Fruit fly (Drosophila melanogaster) whole organism, embryonic: ENCODE data around the gene CG13044.

Experiments
- BEAF-32 ChIP-seq: fragments of 200-800 bp; sonication (Bioruptor generic); optimal IDR thresholded peaks from 3 replicates; lab custom pipeline; 2017; ENCODE audit warnings: missing biosample characterization, missing genetic modification characterization, mild to moderate bottlenecking, moderate library complexity, missing genetic modification reagents
- C15 ChIP-seq: fragments of 200-800 bp; sonication (Bioruptor generic); IDR thresholded peaks from 3 replicates; pipeline ENCODE4 v1.3.6; 2022; ENCODE audit warnings: missing biosample characterization, missing genetic modification characterization
- CG10654 ChIP-seq: fragments of 200-800 bp; sonication (Bioruptor generic); optimal IDR thresholded peaks from 2 replicates; lab custom pipeline; 2016; ENCODE audit warnings: missing biosample characterization, missing genetic modification characterization
- CG10979 ChIP-seq: fragments of 200-800 bp; sonication (Bioruptor generic); optimal IDR thresholded peaks from 2 replicates; lab custom pipeline; 2018; ENCODE audit warnings: missing biosample characterization, mild to moderate bottlenecking, missing genetic modification characterization, moderate library complexity
- CG11247 ChIP-seq: fragments of 200-800 bp; sonication (Bioruptor generic); IDR thresholded peaks from 2 replicates; pipeline ENCODE4 v1.3.6; 2022; ENCODE audit warnings: missing biosample characterization, missing genetic modification characterization
- CG12391 ChIP-seq: fragments of 200-800 bp; sonication (Bioruptor generic); optimal IDR thresholded peaks from 3 replicates; lab custom pipeline; 2018; ENCODE audit warnings: missing biosample characterization, mild to moderate bottlenecking, missing genetic modification characterization, moderate library complexity
- CG14710 ChIP-seq: fragments of 200-800 bp; sonication (Bioruptor generic); optimal IDR thresholded peaks from 3 replicates; lab custom pipeline; 2019; ENCODE audit warnings: missing biosample characterization, mild to moderate bottlenecking, missing genetic modification characterization, moderate library complexity
- CG16813 ChIP-seq: fragments of 200-800 bp; sonication (Bioruptor generic); IDR thresholded peaks from 3 replicates; pipeline ENCODE4 v1.3.6; 2022; ENCODE audit warnings: missing biosample characterization, missing genetic modification characterization; ENCODE audit not compliant: partially characterized antibody
- CG16815 ChIP-seq: fragments of 200-800 bp; sonication (Bioruptor generic); optimal IDR thresholded peaks from 3 replicates; lab custom pipeline; 2017; ENCODE audit warnings: missing biosample characterization, mild to moderate bottlenecking, missing genetic modification characterization
- CG17612 ChIP-seq: fragments of 200-800 bp; sonication (Bioruptor generic); IDR thresholded peaks from 2 replicates; pipeline ENCODE4 v1.3.6; 2022; ENCODE audit warnings: missing biosample characterization, missing genetic modification characterization
- CG18619 ChIP-seq: fragments of 200-800 bp; sonication (Bioruptor generic); optimal IDR thresholded peaks from 3 replicates; lab custom pipeline; 2017; ENCODE audit warnings: missing biosample characterization, mild to moderate bottlenecking, missing genetic modification characterization
- CG18764 ChIP-seq: fragments of 200-800 bp; sonication (Bioruptor generic); optimal IDR thresholded peaks from 3 replicates; lab custom pipeline; 2016; ENCODE audit warnings: missing biosample characterization, missing genetic modification characterization
- CG2120 ChIP-seq: fragments of 200-800 bp; sonication (Bioruptor generic); optimal IDR thresholded peaks from 3 replicates; lab custom pipeline; 2016; ENCODE audit warnings: missing biosample characterization, missing genetic modification characterization
- CG2712 ChIP-seq: fragments of 200-800 bp; optimal IDR thresholded peaks from 3 replicates; lab custom pipeline; 2019; ENCODE audit warnings: missing biosample characterization, mild to moderate bottlenecking, missing genetic modification characterization, moderate library complexity
- CG31365 ChIP-seq: fragments of 200-800 bp; sonication (Bioruptor generic); optimal IDR thresholded peaks from 2 replicates; lab custom pipeline; 2018; ENCODE audit warnings: missing biosample characterization, mild to moderate bottlenecking, missing genetic modification characterization
- CG32532 ChIP-seq: fragments of 200-800 bp; sonication (Bioruptor generic); IDR thresholded peaks from 2 replicates; pipeline ENCODE4 v1.3.6; 2022; ENCODE audit warnings: missing biosample characterization, missing genetic modification characterization
- CG34224 ChIP-seq: fragments of 200-800 bp; sonication (Bioruptor generic); IDR thresholded peaks from 3 replicates; pipeline ENCODE4 v1.3.6; 2022; ENCODE audit warnings: missing biosample characterization, missing genetic modification characterization; ENCODE audit not compliant: partially characterized antibody
- CG4328 ChIP-seq: fragments of 200-800 bp; sonication (Bioruptor generic); optimal IDR thresholded peaks from 3 replicates; lab custom pipeline; 2017; ENCODE audit warnings: missing biosample characterization, missing genetic modification reagents, missing genetic modification characterization
- CG43689 ChIP-seq: fragments of 200-800 bp; sonication (Bioruptor generic); IDR thresholded peaks from 2 replicates; pipeline ENCODE4 v1.3.6; 2022; ENCODE audit warnings: missing biosample characterization, missing genetic modification characterization
- CG6175 ChIP-seq: fragments of 200-800 bp; sonication (Bioruptor generic); IDR thresholded peaks from 3 replicates; pipeline ENCODE4 v1.3.6; 2022; ENCODE audit warnings: missing biosample characterization, missing genetic modification characterization
- CG7271 ChIP-seq: fragments of 200-800 bp; sonication (Bioruptor generic); optimal IDR thresholded peaks from 2 replicates; lab custom pipeline; 2018; ENCODE audit warnings: missing biosample characterization, mild to moderate bottlenecking, missing genetic modification characterization, moderate library complexity
- CG8478 ChIP-seq: fragments of >200 bp; optimal IDR thresholded peaks from 2 replicates; lab custom pipeline; 2018
- CG9876 ChIP-seq: fragments of 200-800 bp; sonication (Bioruptor generic); optimal IDR thresholded peaks from 2 replicates; lab custom pipeline; 2016; ENCODE audit warnings: missing biosample characterization, missing genetic modification characterization
- CkIIα-i1 ChIP-seq: fragments of 200-800 bp; sonication (Bioruptor generic); IDR thresholded peaks from 2 replicates; pipeline ENCODE4 v1.3.6; 2022; ENCODE audit warnings: missing biosample characterization, missing genetic modification characterization
- Dfd ChIP-seq, 2 experiments: fragments of >200 bp; optimal IDR thresholded peaks; 2 replicates each; lab custom pipeline; 2017; ENCODE audit warnings: missing biosample characterization in 2 of 2, missing genetic modification characterization in 2 of 2
- Dll ChIP-seq: fragments of 200-800 bp; sonication (Bioruptor generic); IDR thresholded peaks from 4 replicates; pipeline ENCODE4 v1.3.6; 2022; ENCODE audit warnings: missing biosample characterization, missing genetic modification characterization; ENCODE audit not compliant: partially characterized antibody
- HLH4C ChIP-seq: fragments of 200-800 bp; sonication (Bioruptor generic); IDR thresholded peaks from 3 replicates; pipeline ENCODE4 v1.3.6; 2022; ENCODE audit warnings: missing biosample characterization, missing genetic modification characterization; ENCODE audit not compliant: partially characterized antibody
- Hey ChIP-seq: fragments of 200-800 bp; sonication (Bioruptor generic); optimal IDR thresholded peaks from 3 replicates; lab custom pipeline; 2018; ENCODE audit warnings: missing biosample characterization, mild to moderate bottlenecking, missing genetic modification characterization
- Hmr ChIP-seq: fragments of 200-800 bp; sonication (Bioruptor generic); optimal IDR thresholded peaks from 3 replicates; lab custom pipeline; 2017; ENCODE audit warnings: mild to moderate bottlenecking, missing biosample characterization, missing genetic modification reagents, missing genetic modification characterization
- Jarid2 ChIP-seq: fragments of 200-800 bp; sonication (Bioruptor generic); optimal IDR thresholded peaks from 3 replicates; lab custom pipeline; 2017; ENCODE audit warnings: mild to moderate bottlenecking, missing biosample characterization, missing genetic modification reagents, missing genetic modification characterization
- Lim3 ChIP-seq: fragments of 200-800 bp; sonication (Bioruptor generic); IDR thresholded peaks from 2 replicates; pipeline ENCODE4 v1.3.6; 2022; ENCODE audit warnings: missing biosample characterization, missing genetic modification characterization
- MESR4 ChIP-seq: fragments of 200-800 bp; sonication (Bioruptor generic); optimal IDR thresholded peaks from 2 replicates; lab custom pipeline; 2018; ENCODE audit warnings: missing biosample characterization, mild to moderate bottlenecking, missing genetic modification characterization, moderate library complexity
- Sry-β ChIP-seq: fragments of 200-800 bp; sonication (Bioruptor generic); optimal IDR thresholded peaks from 2 replicates; lab custom pipeline; 2018; ENCODE audit warnings: missing biosample characterization, mild to moderate bottlenecking, missing genetic modification characterization, moderate library complexity
- Stat92E ChIP-seq, 3 experiments: fragments of >200 bp in 2 of 3; fragments of 200-800 bp in 1 of 3; sonication (Bioruptor generic) in 1 of 3; optimal IDR thresholded peaks; 2 replicates each; lab custom pipeline; 2017 to 2019; ENCODE audit warnings: missing biosample characterization in 3 of 3, missing genetic modification characterization in 3 of 3, mild to moderate bottlenecking in 1 of 3, moderate library complexity in 1 of 3
- ac ChIP-seq: fragments of 200-800 bp; sonication (Bioruptor generic); optimal IDR thresholded peaks from 3 replicates; lab custom pipeline; 2017; ENCODE audit warnings: missing biosample characterization, mild to moderate bottlenecking, missing genetic modification characterization
- bigmax ChIP-seq: fragments of 200-800 bp; sonication (Bioruptor generic); optimal IDR thresholded peaks from 2 replicates; lab custom pipeline; 2018; ENCODE audit warnings: missing biosample characterization, mild to moderate bottlenecking, missing genetic modification characterization
- chm ChIP-seq: fragments of 200-800 bp; sonication (Bioruptor generic); IDR thresholded peaks from 2 replicates; pipeline ENCODE4 v1.3.6; 2022; ENCODE audit warnings: missing biosample characterization, missing genetic modification characterization
- crp ChIP-seq, 2 experiments: fragments of 200-800 bp; sonication (Bioruptor generic); optimal IDR thresholded peaks; 2 replicates in 1 of 2; 3 replicates in 1 of 2; lab custom pipeline; 2017; ENCODE audit warnings: missing biosample characterization in 2 of 2, missing genetic modification characterization in 2 of 2, mild to moderate bottlenecking in 1 of 2, moderate library complexity in 1 of 2
- dmrt11E ChIP-seq: fragments of 200-800 bp; sonication (Bioruptor generic); optimal IDR thresholded peaks from 3 replicates; lab custom pipeline; 2018; ENCODE audit warnings: missing biosample characterization, mild to moderate bottlenecking, missing genetic modification characterization, moderate library complexity
- eve ChIP-seq, 2 experiments: fragments of >200 bp; optimal IDR thresholded peaks; 2 replicates each; lab custom pipeline; 2017; ENCODE audit warnings: missing biosample characterization in 2 of 2, missing genetic modification characterization in 2 of 2
- fd3F ChIP-seq: fragments of 200-800 bp; sonication (Bioruptor generic); optimal IDR thresholded peaks from 2 replicates; lab custom pipeline; 2018; ENCODE audit warnings: missing biosample characterization, mild to moderate bottlenecking, missing genetic modification characterization, moderate library complexity
- gem ChIP-seq: fragments of 200-800 bp; sonication (Bioruptor generic); optimal IDR thresholded peaks from 2 replicates; lab custom pipeline; 2019; ENCODE audit warnings: missing biosample characterization, mild to moderate bottlenecking, missing genetic modification characterization, moderate library complexity
- gfzf ChIP-seq: fragments of 200-800 bp; sonication (Bioruptor generic); optimal IDR thresholded peaks from 2 replicates; lab custom pipeline; 2016; ENCODE audit warnings: missing biosample characterization, mild to moderate bottlenecking, missing genetic modification characterization, moderate library complexity
- gsb-n ChIP-seq: fragments of 200-800 bp; sonication (Bioruptor generic); optimal IDR thresholded peaks from 3 replicates; lab custom pipeline; 2018; ENCODE audit warnings: missing biosample characterization, mild to moderate bottlenecking, missing genetic modification characterization
- maf-S ChIP-seq: fragments of 200-800 bp; sonication (Bioruptor generic); optimal IDR thresholded peaks from 2 replicates; lab custom pipeline; 2016; ENCODE audit warnings: missing biosample characterization, missing genetic modification characterization
- oc ChIP-seq: fragments of 200-800 bp; sonication (Bioruptor generic); optimal IDR thresholded peaks from 2 replicates; lab custom pipeline; 2018; ENCODE audit warnings: missing biosample characterization, mild to moderate bottlenecking, missing genetic modification characterization, moderate library complexity
- pan ChIP-seq, 4 experiments: fragments of >200 bp in 3 of 4; fragments of 200-800 bp in 1 of 4; sonication (Bioruptor generic) in 1 of 4; optimal IDR thresholded peaks in 3 of 4; IDR thresholded peaks in 1 of 4; 2 replicates each; pipeline versions ENCODE4 v1.3.6 to Lab custom; 2017 to 2022; ENCODE audit warnings: missing biosample characterization in 2 of 4, missing genetic modification characterization in 2 of 4, mixed read lengths in 1 of 4
- pros ChIP-seq: fragments of 200-800 bp; sonication (Bioruptor generic); optimal IDR thresholded peaks from 3 replicates; lab custom pipeline; 2019; ENCODE audit warnings: missing biosample characterization, mild to moderate bottlenecking, missing genetic modification characterization, moderate library complexity
- pum ChIP-seq: fragments of 200-800 bp; sonication (Bioruptor generic); optimal IDR thresholded peaks from 2 replicates; lab custom pipeline; 2016; ENCODE audit warnings: missing biosample characterization, missing genetic modification characterization
- rib ChIP-seq: fragments of 200-800 bp; sonication (Bioruptor generic); IDR thresholded peaks from 2 replicates; pipeline ENCODE4 v1.3.6; 2022; ENCODE audit warnings: missing biosample characterization, missing genetic modification characterization

Gene CG13044

dm6 chr3L:16337739-16338138 is 34.8 kb upstream of the CG13044 start (continued):
- TF ChIP-seq CG16815 (no peak), rib (GFP tag; lab: Robert Waterston, UW) (no peak), Stat92E (GFP tag; optimal IDR thresholded peaks at IDR 0.05; lab: Kevin White, UChicago) (no peak), CG34224 (GFP tag; lab: Robert Waterston, UW) (no peak), CG11247 (GFP tag; lab: Robert Waterston, UW) (no peak), ac (no peak), Dll (GFP tag; lab: Robert Waterston, UW) (no peak), Hmr (no peak), CG16813 (GFP tag; lab: Robert Waterston, UW) (no peak), oc (tag; lab: Kevin White, UChicago) (peak; percentile 47), HLH4C (GFP tag; lab: Robert Waterston, UW) (no peak), eve (GFP tag; optimal IDR thresholded peaks at IDR 0.05; lab: Kevin White, UChicago) (no peak), CG6175 (GFP tag; lab: Robert Waterston, UW) (0 out of 3 replicates have a peak, but pooled peaks have one; percentile 25), C15 (no peak), chm (no peak), gfzf (no peak), CG43689 (0 out of 2 replicates have a peak, but pooled peaks have one; percentile 10), BEAF-32 (no peak), CG4328 (GFP tag; lab: Kevin White, UChicago) (no peak), crp (GFP tag; optimal IDR thresholded peaks at IDR 0.05; lab: Kevin White, UChicago) (no peak), CG8478 (no peak), pan (optimal IDR thresholded peaks at IDR 0.05; lab: Kevin White, UChicago) (no peak), pan (GFP tag; optimal IDR thresholded peaks at IDR 0.05 in 1 of 2, IDR thresholded peaks at IDR 0.05 in 1 of 2) (no peak), CG18619 (GFP tag; lab: Kevin White, UChicago) (no peak), CG17612 (no peak), MESR4 (GFP tag; lab: Kevin White, UChicago) (no peak), CG2712 (tag; lab: Kevin White, UChicago) (no peak), CG10654 (no peak), bigmax (no peak), maf-S (GFP tag; lab: Kevin White, UChicago) (no peak), CkIIα-i1 (GFP tag; lab: Robert Waterston, UW) (no peak), Dfd (GFP tag; optimal IDR thresholded peaks at IDR 0.05; lab: Kevin White, UChicago) (no peak), gsb-n (tag; lab: Kevin White, UChicago) (no peak), CG7271 (tag; lab: Kevin White, UChicago) (no peak), Lim3 (GFP tag; lab: Robert Waterston, UW) (no peak), Hey (tag; lab: Kevin White, UChicago) (no peak), gem (tag; lab: Kevin White, UChicago) (no peak), CG12391 (tag; lab: Kevin White, UChicago) (no peak), CG31365 (tag; lab: Kevin White, UChicago) (no peak), CG32532 (GFP tag; lab: Robert Waterston, UW) (0 out of 2 replicates have a peak, but pooled peaks have one; percentile 10), pros (GFP tag; lab: Kevin White, UChicago) (peak; percentile 62), CG10979 (tag; lab: Kevin White, UChicago) (no peak), CG18764 (no peak), pum (GFP tag; lab: Kevin White, UChicago) (no peak), Jarid2 (no peak), fd3F (GFP tag; lab: Kevin White, UChicago) (no peak), CG14710 (tag; lab: Kevin White, UChicago) (no peak), CG9876 (GFP tag; lab: Kevin White, UChicago) (no peak), CG2120 (no peak), Sry-β (GFP tag; lab: Kevin White, UChicago) (no peak), dmrt11E (tag; lab: Kevin White, UChicago) (no peak)
